Fruit fly (Drosophila melanogaster) whole organism, larva: ENCODE measurements around the gene m-cup.

ENCODE experiments used
- noc ChIP-seq: fragments of 200-800 bp; sonication (Bioruptor generic); optimal IDR thresholded peaks from 3 replicates; lab custom pipeline; 2019; ENCODE audit warnings: missing biosample characterization, mild to moderate bottlenecking, missing genetic modification characterization, moderate library complexity

m-cup gene

DNA sequence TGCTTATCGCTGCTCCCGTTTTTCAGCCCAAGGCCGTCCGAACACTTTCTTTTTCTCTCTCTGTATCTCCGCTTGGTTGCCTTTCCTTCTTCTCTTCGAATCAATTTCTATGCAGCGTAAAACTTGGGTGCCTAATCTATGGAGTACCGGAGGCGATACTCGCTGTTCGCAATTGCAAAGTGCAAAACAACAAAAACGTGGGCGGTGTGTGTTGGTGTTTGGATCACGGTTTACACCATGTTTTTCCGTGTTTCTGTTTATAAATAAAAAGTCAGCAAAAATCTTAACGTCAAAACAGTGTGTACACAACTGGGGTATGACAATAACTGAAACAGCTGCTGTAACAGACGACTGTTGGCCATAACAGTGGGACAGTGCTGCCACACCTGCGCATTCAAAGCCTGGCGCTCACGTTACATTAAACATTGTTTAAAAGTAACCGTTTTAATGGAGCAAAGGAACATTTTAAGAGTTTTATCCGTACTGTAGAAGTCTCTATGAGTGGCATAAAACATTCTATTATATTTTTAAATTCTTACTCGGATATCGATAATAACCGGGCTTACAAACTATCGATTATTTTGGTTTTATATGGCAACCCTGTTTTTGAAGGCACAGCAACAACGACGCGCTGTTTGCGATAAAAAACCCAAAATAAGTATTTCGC lies at the start of gene m-cup, which contains the start of gene Det:
TSS of gene m-cup (minus strand) at position 333 of the 667 bp plus-strand sequence.
TSS of gene Det (plus strand) at position 588 of the 667 bp plus-strand sequence.
- no peak for TF ChIP-seq noc (tag; lab: Kevin White, UChicago)

DNA sequence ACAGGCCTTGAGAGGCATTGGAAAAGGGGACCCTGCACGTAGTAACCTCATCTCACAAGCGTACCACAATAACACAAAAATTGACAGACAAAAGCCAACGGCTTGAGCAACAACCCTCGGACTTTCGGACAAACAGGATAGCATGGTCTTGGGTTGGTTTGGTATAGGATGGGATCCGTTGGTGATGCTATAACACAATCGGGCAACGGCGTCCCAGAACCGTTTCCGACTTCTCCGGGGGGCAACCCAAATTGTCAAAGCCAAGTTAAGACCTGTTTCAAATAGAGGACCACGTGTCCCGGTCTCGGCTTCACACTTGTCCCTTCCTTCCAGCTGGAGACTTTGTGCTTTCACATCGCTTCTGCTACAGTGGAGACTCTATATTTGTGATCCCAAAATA lies 48.4 kb upstream of the m-cup start:
- no peak for TF ChIP-seq noc (tag; lab: Kevin White, UChicago)

DNA sequence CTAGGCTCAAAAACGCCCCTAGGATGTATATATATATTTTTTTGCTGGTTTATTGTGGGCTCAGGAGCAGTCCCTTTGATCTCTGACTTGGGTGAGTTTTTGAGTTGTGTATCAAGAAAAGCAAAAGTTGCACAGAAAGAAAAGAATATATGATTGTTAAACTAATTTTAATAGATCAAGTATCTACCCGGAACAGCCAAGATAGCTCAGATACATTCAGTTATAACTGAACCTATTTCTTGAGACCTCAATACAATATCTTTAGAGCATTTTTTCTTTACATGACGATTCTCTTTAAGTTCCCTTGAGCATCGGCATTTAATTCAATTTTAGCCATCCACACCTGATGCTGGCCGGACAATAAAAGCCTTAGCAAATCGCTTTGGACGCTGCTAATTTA lies 44.4 kb upstream of the m-cup start:
- TF ChIP-seq noc (tag; lab: Kevin White, UChicago), result no peak

DNA sequence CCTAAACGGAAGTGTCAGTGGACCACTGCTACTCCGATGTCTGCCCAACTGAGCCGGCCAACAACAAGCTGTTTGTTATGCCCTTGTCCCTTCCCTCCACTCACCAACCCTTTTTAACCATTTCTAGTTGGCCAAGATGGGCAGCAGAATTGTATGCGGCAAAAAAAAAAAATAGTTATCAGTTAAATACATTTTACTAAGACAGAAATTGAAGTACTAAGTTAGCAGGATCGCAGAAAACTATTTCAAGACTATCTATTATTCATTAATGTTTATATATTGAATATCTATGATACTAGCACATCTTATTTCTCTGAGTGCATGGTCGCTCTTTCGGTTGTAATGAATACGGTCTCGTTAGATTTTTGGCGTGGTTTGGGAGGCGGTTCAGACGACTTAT lies 42.8 kb upstream of the m-cup start:
- no peak for TF ChIP-seq noc (tag; lab: Kevin White, UChicago)

DNA sequence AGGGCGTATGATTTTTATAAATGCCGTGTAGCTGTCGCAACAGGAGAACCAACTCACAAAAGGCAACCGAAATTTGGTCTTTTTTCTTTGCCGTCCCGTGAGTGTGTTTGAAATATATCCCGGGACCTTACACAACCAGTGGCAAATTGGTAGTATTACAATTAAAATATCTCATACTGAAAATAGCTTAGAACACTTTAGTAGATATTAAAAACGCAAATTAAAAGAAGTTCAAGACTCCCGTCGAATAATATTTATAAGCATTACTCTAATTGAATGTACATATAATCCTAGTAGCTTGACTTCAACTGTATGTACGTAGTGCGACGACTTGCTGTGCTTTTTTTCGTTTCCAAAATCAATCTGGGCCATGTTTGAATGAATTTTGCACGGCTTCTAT lies 28.9 kb upstream of the m-cup start:
- no peak for TF ChIP-seq noc (tag; lab: Kevin White, UChicago)

DNA sequence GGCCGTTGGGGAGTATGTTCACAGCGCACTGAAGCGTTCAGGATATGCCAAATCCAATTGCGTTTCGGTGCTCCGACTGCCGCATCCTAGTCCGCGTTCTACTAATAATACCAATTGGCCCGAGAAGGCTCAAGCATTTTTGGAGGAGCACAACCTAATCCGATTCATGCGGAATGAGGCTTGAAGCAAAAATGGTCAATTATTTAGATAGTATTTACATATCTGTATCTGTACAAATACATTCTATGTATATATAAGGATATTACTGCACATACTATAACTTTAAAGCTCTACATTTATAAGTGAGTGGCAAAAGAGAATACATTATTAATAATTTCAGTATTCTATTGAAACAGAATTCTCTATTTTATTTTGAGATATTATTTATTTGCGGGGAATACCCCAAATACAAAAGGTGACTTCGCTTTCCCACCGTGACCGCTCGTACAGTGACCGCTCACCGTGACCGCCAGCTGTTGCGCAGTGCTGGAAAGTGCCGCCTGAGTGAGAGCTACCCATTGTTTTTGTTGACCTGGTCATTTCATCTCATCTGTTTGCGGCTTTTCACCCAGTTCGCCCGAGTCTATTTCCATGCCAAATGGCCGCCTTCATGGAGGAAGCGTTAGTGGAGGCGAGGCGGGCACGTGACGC lies 2.3 kb upstream of the m-cup start, which contains the start of gene CG5292:
TSS of gene CG5292 (plus strand) at position 486 of the 651 bp plus-strand sequence.
- no peak for TF ChIP-seq noc (tag; lab: Kevin White, UChicago)

DNA sequence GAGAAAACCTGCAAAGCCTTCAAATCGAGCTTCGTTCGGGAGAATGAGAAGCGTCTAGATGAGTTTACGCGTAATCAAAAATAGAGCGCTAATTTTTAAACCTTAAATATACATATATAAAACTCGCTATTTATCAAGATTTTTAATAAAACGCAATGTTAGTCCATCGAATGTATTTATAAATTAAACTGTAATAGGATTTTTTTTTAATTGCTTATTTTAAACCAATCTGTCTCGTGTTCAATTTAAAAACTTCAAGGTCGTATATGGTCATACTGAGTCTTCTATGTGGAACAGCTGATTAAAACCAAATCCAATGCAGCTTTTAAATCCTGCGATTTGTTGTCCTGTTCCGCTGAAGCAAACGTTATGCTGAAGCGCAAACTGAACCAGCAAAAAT lies 1.1 kb upstream of the m-cup start, which contains the start of gene Smug:
TSS of gene Smug (plus strand) at position 301 of the 400 bp plus-strand sequence.
- no peak for TF ChIP-seq noc (tag; lab: Kevin White, UChicago)

DNA sequence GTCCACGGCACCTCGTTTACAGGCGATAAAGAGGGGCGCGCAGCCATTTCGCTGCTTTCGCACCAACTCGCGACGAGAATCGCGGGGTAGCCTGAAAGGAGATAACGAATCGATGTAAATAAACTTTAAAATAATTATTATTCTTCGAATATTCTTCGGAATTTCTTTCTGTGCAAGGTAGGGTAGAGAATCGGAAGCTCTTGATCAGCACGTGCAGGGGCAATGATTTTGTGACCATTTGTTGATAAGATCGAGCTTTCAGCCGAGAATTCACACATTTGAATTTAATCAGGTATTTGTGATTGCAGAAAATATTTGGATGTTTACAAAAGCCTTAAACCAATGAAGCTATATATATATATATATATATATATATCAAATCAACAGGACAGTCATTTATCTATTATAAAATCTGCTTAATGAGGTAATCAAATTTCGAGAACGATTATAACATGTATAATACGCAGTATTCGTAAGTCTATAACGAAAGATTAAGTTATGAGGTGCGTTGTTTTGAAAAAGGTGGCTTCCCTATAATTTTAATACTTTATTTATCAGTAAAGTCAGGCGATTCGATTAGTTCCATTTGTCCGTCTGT lies 1.5 kb downstream of the m-cup start:
- TF ChIP-seq noc (tag; lab: Kevin White, UChicago), result no peak

DNA sequence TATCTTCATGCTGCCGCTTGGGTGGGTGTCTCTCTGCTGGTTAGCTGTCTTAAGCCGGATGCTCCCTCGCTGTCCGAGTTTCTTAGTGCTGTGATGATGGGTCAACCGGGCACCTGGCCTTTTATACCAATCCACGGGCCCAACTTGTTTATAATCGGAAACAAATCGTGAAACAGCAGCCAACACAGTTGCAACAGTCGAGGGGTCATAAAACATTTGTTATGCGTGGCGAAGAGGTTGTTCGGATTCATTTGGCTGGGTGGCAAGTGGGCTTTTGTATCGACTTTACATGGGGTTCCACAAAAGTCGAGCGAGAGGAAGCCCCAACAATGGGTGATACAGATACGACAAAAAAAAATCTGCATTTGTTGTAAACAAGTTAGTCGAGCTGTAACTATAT lies 6.9 kb downstream of the m-cup start, which contains the start of gene TwdlW:
TSS of gene TwdlW (minus strand) at position 101 of the 400 bp plus-strand sequence.
- no peak for TF ChIP-seq noc (tag; lab: Kevin White, UChicago)

DNA sequence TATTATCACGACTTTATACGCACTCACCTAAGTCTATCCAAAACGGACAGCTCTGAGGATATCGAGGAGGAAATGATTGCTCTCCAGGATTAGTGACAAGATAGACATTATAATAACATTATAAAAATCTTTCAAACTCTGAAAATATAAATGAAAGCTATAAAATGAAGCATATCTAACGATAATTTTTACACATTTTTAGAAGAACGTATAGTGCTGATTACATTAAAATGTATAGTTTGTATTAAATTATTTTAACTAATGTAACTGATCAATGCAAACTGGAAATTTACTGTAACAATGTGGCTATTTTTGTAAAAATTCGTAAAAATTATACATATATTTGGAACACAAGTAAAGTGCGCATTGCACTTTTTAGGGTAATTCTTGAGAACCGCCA lies 10.5 kb downstream of the m-cup start, which contains the start of gene CG5265:
TSS of gene CG5265 (plus strand) at position 301 of the 400 bp plus-strand sequence.
- TF ChIP-seq noc (tag; lab: Kevin White, UChicago), result no peak

DNA sequence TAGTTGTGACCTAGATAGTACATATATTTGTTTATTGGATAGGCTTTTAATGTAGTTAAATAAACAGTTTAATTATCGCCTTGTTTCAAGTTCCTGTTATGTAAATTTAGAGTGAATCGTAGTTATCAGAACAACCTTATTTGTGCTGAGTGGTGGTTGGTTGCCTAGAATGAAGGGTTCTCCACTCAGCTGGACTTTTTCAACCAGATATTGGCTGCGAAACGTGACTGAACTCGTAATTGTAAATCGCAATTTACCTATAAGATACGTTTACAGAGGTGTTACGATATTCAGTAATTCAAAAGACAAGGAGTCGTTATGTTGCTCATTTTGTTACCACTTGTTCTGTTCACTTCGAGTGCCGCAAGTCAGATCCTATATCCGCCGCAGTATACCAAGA lies 11.6 kb downstream of the m-cup start, which contains the start of gene CG5255:
TSS of gene CG5255 (plus strand) at position 301 of the 400 bp plus-strand sequence.
- no peak for TF ChIP-seq noc (tag; lab: Kevin White, UChicago)

DNA sequence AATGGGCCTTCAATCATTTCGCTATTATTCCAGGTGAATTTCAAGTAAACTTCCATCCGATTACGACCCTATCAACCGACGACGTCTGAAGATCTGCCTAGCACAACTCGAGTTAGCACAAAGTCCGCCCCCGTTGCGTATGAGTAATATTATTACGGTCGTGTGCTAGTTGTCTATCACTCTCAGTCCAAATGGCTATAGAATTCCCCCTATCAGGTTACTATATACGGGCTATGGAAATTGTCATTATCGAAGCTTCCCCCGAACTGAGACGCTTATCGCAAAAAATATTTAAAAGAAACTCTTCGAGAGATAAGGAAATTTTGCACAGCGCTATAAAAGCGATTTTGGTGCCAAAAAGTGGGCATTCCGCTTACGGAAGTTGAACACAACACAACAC lies 13.5 kb downstream of the m-cup start, which contains the start of gene CG5246:
TSS of gene CG5246 (plus strand) at position 365 of the 400 bp plus-strand sequence.
- TF ChIP-seq noc (tag; lab: Kevin White, UChicago), result peak; percentile 12

DNA sequence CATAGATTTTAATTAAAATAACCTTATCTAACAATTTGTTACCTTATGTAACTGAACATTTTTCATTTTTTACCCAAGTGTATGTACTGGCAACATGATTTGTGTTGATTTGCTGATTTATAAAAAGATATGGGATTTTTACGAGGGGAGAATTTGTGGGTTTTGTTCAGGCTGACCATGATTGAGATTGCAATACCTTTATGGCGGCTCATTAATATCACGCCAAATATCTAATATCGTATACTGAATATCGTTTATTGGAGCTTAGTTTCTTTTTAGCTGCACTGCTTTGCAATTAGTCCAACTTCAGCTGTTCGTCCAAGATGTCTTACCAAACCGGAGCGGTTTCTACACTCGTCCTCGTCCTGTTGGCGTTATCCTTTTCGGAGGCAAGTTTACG lies 15.3 kb downstream of the m-cup start, which contains the start of gene CG31267:
TSS of gene CG31267 (plus strand) at position 301 of the 400 bp plus-strand sequence.
- no peak for TF ChIP-seq noc (tag; lab: Kevin White, UChicago)

DNA sequence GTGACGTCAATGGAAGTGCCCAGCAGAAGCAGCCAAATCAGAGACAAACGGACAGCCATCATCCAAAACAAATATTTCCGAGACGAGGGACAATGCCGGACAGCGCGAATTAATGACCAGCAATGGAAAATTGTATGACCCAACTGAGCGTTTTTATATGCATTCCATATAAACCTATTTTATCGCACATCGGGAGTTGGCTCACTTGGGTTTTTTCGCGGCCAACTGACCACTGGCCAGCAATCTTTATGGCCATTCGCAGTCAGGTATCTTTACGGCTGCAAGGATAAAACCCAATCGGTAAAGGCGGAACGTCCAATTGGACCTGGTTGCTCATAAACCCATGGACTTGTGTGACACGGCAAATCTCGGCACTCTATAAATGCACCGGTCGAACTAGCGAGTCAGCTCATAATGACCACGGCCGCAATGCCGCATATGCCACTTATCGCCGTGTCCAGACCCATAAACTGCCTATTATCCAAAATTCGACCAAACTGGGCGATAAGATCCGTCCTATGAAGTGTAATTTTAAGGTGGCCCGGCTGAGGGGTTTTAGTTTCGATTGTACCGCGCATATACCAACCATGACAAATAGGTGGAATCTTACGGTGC lies 17.0 kb downstream of the m-cup start, which contains the start of the genes CG4053 and CG31266:
TSS of gene CG4053 (minus strand) at position 101 of the 615 bp plus-strand sequence.
TSS of gene CG31266 (plus strand) at position 565 of the 615 bp plus-strand sequence.
- no peak for TF ChIP-seq noc (tag; lab: Kevin White, UChicago)

DNA sequence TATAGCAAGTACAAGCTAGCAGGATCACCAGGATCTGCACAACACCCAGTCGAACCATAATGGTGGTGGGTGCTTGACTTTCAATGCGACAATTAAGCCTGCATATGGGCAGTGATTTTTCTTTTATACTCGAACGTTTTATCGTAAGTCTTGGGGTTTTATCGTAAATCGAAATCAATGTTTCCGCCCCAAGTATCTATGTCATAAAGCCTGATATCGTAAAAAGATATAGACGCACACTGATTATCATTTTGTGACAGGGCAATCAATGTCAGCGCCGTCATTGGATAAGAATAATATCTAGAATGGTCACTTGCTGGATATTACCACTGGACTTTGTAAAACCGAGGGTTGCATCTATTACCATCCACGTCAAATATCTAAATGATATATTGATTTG lies 18.9 kb downstream of the m-cup start, which contains the start of gene CG17475:
TSS of gene CG17475 (minus strand) at position 101 of the 400 bp plus-strand sequence.
- no peak for TF ChIP-seq noc (tag; lab: Kevin White, UChicago)
